Worm (Caenorhabditis elegans) whole organism, L1 larva: ENCODE data around the gene shw-1.

ENCODE experiments used
- C34B4.2 ChIP-seq: sonication (generic microtip); optimal IDR thresholded peaks from 2 replicates; lab custom pipeline; 2017; ENCODE audit warnings: mild to moderate bottlenecking, missing genetic modification characterization, missing compliant biosample characterization
- Y116A8C.19 ChIP-seq: sonication (generic microtip); optimal IDR thresholded peaks from 2 replicates; lab custom pipeline; 2016; ENCODE audit warnings: missing compliant biosample characterization, missing genetic modification characterization, borderline replicate concordance
- aha-1 ChIP-seq: fragments of 150-350 bp; optimal IDR thresholded peaks from 2 replicates; lab custom pipeline; 2014; ENCODE audit warnings: missing biosample characterization, missing genetic modification characterization
- blmp-1 ChIP-seq: fragments of 150-350 bp; optimal IDR thresholded peaks from 2 replicates; lab custom pipeline; 2014; ENCODE audit warnings: missing biosample characterization, missing genetic modification characterization
- ceh-82 ChIP-seq, 3 experiments: fragments of 150-350 bp in 1 of 3; sonication (generic microtip) in 2 of 3; optimal IDR thresholded peaks; 2 replicates each; lab custom pipeline; 2014 to 2017; ENCODE audit warnings: missing biosample characterization in 3 of 3, missing genetic modification characterization in 3 of 3
- ceh-90 ChIP-seq: sonication (generic microtip); optimal IDR thresholded peaks from 2 replicates; lab custom pipeline; 2016; ENCODE audit warnings: missing genetic modification characterization, missing compliant biosample characterization
- ces-1 ChIP-seq: fragments of 150-350 bp; optimal IDR thresholded peaks from 2 replicates; lab custom pipeline; 2014; ENCODE audit warnings: missing biosample characterization, missing genetic modification reagents, missing genetic modification characterization
- dpl-1 ChIP-seq, 3 experiments: fragments of 150-350 bp in 2 of 3; sonication (generic microtip) in 1 of 3; optimal IDR thresholded peaks; 2 replicates each; lab custom pipeline; 2014 to 2017; ENCODE audit warnings: missing biosample characterization in 3 of 3, missing genetic modification characterization in 3 of 3, missing genetic modification reagents in 3 of 3
- dsc-1 ChIP-seq: sonication (generic microtip); optimal IDR thresholded peaks from 2 replicates; lab custom pipeline; 2016; ENCODE audit warnings: mild to moderate bottlenecking, missing genetic modification characterization, missing compliant biosample characterization
- efl-1 ChIP-seq, 4 experiments: fragments of 150-350 bp; optimal IDR thresholded peaks in 3 of 4; peaks in 1 of 4; 1 replicate in 1 of 4; 2 replicates in 3 of 4; lab custom pipeline; 2014; ENCODE audit warnings: missing biosample characterization in 2 of 4, missing genetic modification characterization in 2 of 4, missing genetic modification reagents in 2 of 4
- efl-3 ChIP-seq: fragments of 200-800 bp; sonication (Bioruptor generic); optimal IDR thresholded peaks from 2 replicates; lab custom pipeline; 2018; ENCODE audit warnings: mild to moderate bottlenecking, missing genetic modification characterization, missing compliant biosample characterization
- egl-27 ChIP-seq, 2 experiments: fragments of 150-350 bp in 1 of 2; sonication (generic microtip); optimal IDR thresholded peaks; 3 replicates each; lab custom pipeline; 2017 to 2018; ENCODE audit warnings: missing biosample characterization in 2 of 2, missing genetic modification characterization in 2 of 2, missing genetic modification reagents in 2 of 2
- elt-2 ChIP-seq: sonication (generic microtip); optimal IDR thresholded peaks from 2 replicates; lab custom pipeline; 2016; ENCODE audit warnings: missing genetic modification characterization, mild to moderate bottlenecking, inconsistent platforms, missing compliant biosample characterization, missing genetic modification reagents
- ets-5 ChIP-seq: fragments of 200-800 bp; sonication (Bioruptor generic); IDR thresholded peaks from 2 replicates; pipeline ENCODE4 v1.3.6; 2022; ENCODE audit warnings: missing genetic modification characterization, missing compliant biosample characterization
- fkh-8 ChIP-seq: sonication (generic microtip); optimal IDR thresholded peaks from 2 replicates; lab custom pipeline; 2016; ENCODE audit warnings: mild to moderate bottlenecking, missing genetic modification characterization, missing compliant biosample characterization
- fos-1 ChIP-seq: fragments of 150-350 bp; optimal IDR thresholded peaks from 2 replicates; lab custom pipeline; 2014; ENCODE audit warnings: missing biosample characterization, missing genetic modification characterization
- hlh-17 ChIP-seq: fragments of 200-800 bp; sonication (Bioruptor generic); optimal IDR thresholded peaks from 2 replicates; lab custom pipeline; 2018; ENCODE audit warnings: missing genetic modification characterization, mild to moderate bottlenecking, missing compliant biosample characterization, moderate library complexity, borderline replicate concordance
- hlh-4 ChIP-seq: sonication (generic microtip); optimal IDR thresholded peaks from 2 replicates; lab custom pipeline; 2016; ENCODE audit warnings: mild to moderate bottlenecking, missing genetic modification characterization, missing compliant biosample characterization
- isw-1 ChIP-seq: fragments of 200-800 bp; sonication (Bioruptor generic); IDR thresholded peaks from 2 replicates; pipeline ENCODE4 v1.3.6; 2022; ENCODE audit warnings: missing genetic modification characterization, missing compliant biosample characterization
- jun-1 ChIP-seq: fragments of 150-350 bp; optimal IDR thresholded peaks from 2 replicates; lab custom pipeline; 2014; ENCODE audit warnings: missing biosample characterization, missing genetic modification reagents, missing genetic modification characterization
- lin-14 ChIP-seq: fragments of 200-800 bp; sonication (Bioruptor generic); optimal IDR thresholded peaks from 2 replicates; lab custom pipeline; 2018; ENCODE audit warnings: mild to moderate bottlenecking, missing genetic modification characterization, moderate library complexity, missing compliant biosample characterization
- lin-15B ChIP-seq: fragments of 150-350 bp; sonication (generic microtip); optimal IDR thresholded peaks from 3 replicates; lab custom pipeline; 2014; ENCODE audit warnings: missing biosample characterization, missing genetic modification characterization
- lin-35 ChIP-seq, 2 experiments: fragments of 150-350 bp; optimal IDR thresholded peaks; 2 replicates each; lab custom pipeline; 2014; ENCODE audit warnings: missing biosample characterization in 2 of 2, missing genetic modification characterization in 2 of 2, missing genetic modification reagents in 2 of 2
- lin-39 ChIP-seq: fragments of 150-350 bp; optimal IDR thresholded peaks from 2 replicates; lab custom pipeline; 2014; ENCODE audit warnings: missing biosample characterization, missing genetic modification reagents, missing genetic modification characterization
- lir-3 ChIP-seq: sonication (generic microtip); optimal IDR thresholded peaks from 2 replicates; lab custom pipeline; 2016; ENCODE audit warnings: mild to moderate bottlenecking, missing genetic modification characterization, moderate library complexity, missing compliant biosample characterization; ENCODE audit not compliant: poor library complexity
- lsy-2 ChIP-seq, 2 experiments: fragments of 150-350 bp; optimal IDR thresholded peaks; 2 replicates each; lab custom pipeline; 2014; ENCODE audit warnings: missing biosample characterization in 2 of 2, missing genetic modification characterization in 2 of 2
- mab-9 ChIP-seq: fragments of 200-800 bp; sonication (Bioruptor generic); IDR thresholded peaks from 2 replicates; pipeline ENCODE4 v1.3.6; 2022; ENCODE audit warnings: missing genetic modification reagents, missing genetic modification characterization, missing compliant biosample characterization
- mef-2 ChIP-seq: fragments of 150-350 bp; optimal IDR thresholded peaks from 2 replicates; lab custom pipeline; 2014; ENCODE audit warnings: missing biosample characterization, missing genetic modification characterization
- mep-1 ChIP-seq: fragments of 150-350 bp; optimal IDR thresholded peaks from 2 replicates; lab custom pipeline; 2014; ENCODE audit warnings: missing biosample characterization, missing genetic modification characterization
- nhr-20 ChIP-seq: sonication (generic microtip); optimal IDR thresholded peaks from 2 replicates; lab custom pipeline; 2016; ENCODE audit warnings: mild to moderate bottlenecking, missing genetic modification characterization, missing compliant biosample characterization
- nhr-237 ChIP-seq: fragments of 150-350 bp; optimal IDR thresholded peaks from 2 replicates; lab custom pipeline; 2014; ENCODE audit warnings: missing biosample characterization, missing genetic modification characterization
- nhr-47 ChIP-seq: sonication (generic microtip); optimal IDR thresholded peaks from 2 replicates; lab custom pipeline; 2016; ENCODE audit warnings: mild to moderate bottlenecking, missing genetic modification characterization, moderate library complexity, missing compliant biosample characterization
- nhr-76 ChIP-seq: sonication (generic microtip); optimal IDR thresholded peaks from 2 replicates; lab custom pipeline; 2017; ENCODE audit warnings: missing biosample characterization, missing genetic modification characterization
- nhr-77 ChIP-seq: fragments of 150-350 bp; optimal IDR thresholded peaks from 2 replicates; lab custom pipeline; 2014; ENCODE audit warnings: missing biosample characterization, missing genetic modification characterization
- nhr-84 ChIP-seq: sonication (generic microtip); optimal IDR thresholded peaks from 2 replicates; lab custom pipeline; 2017; ENCODE audit warnings: missing biosample characterization, missing genetic modification characterization
- pax-3 ChIP-seq: fragments of 200-800 bp; sonication (Bioruptor generic); optimal IDR thresholded peaks from 2 replicates; lab custom pipeline; 2018; ENCODE audit warnings: mild to moderate bottlenecking, missing genetic modification characterization, moderate library complexity, missing compliant biosample characterization
- rnt-1 ChIP-seq: sonication (generic microtip); optimal IDR thresholded peaks from 2 replicates; lab custom pipeline; 2016; ENCODE audit warnings: mild to moderate bottlenecking, missing genetic modification characterization, moderate library complexity, missing compliant biosample characterization
- skn-1 ChIP-seq: fragments of 150-350 bp; optimal IDR thresholded peaks from 2 replicates; lab custom pipeline; 2014; ENCODE audit warnings: missing biosample characterization, missing genetic modification characterization
- snu-23 ChIP-seq: sonication (generic microtip); optimal IDR thresholded peaks from 2 replicates; lab custom pipeline; 2016; ENCODE audit warnings: missing genetic modification characterization, missing compliant biosample characterization
- sptf-1 ChIP-seq: fragments of 150-350 bp; optimal IDR thresholded peaks from 2 replicates; lab custom pipeline; 2014; ENCODE audit warnings: missing biosample characterization, missing genetic modification characterization
- tbx-2 ChIP-seq: sonication (generic microtip); optimal IDR thresholded peaks from 2 replicates; lab custom pipeline; 2016; ENCODE audit warnings: missing genetic modification characterization, missing compliant biosample characterization
- vab-15 ChIP-seq: sonication (generic microtip); optimal IDR thresholded peaks from 2 replicates; lab custom pipeline; 2017; ENCODE audit warnings: missing genotype, mild to moderate bottlenecking, missing genetic modification characterization, missing compliant biosample characterization
- zag-1 ChIP-seq: fragments of 150-350 bp; optimal IDR thresholded peaks from 2 replicates; lab custom pipeline; 2014; ENCODE audit warnings: missing biosample characterization, missing genetic modification characterization
- zip-4 ChIP-seq: fragments of 200-800 bp; sonication (Bioruptor generic); optimal IDR thresholded peaks from 2 replicates; lab custom pipeline; 2018; ENCODE audit warnings: mild to moderate bottlenecking, missing genetic modification characterization, moderate library complexity, missing compliant biosample characterization
- ztf-4 ChIP-seq: fragments of 150-350 bp; optimal IDR thresholded peaks from 2 replicates; lab custom pipeline; 2014; ENCODE audit warnings: missing biosample characterization, missing genetic modification characterization

shw-1 gene

ce11 chrII:8333643-8334042, 12.4 kb upstream of the shw-1 start, which contains the start of gene C26D10.7:
Gene C26D10.7 (plus strand): TSS chrII:8333943.
- TF ChIP-seq vab-15 (tag; lab: Kevin White, UChicago) (no peak), lsy-2 (tag; optimal IDR thresholded peaks at IDR 0.05; lab: Kevin White, UChicago) (no peak), isw-1 (GFP tag; lab: Robert Waterston, UW) (no peak), ets-5 (no peak), Y116A8C.19 (no peak), mef-2 (tag; lab: Kevin White, UChicago) (no peak), rnt-1 (tag; lab: Kevin White, UChicago) (no peak), lin-14 (GFP tag; lab: Kevin White, UChicago) (no peak), ceh-90 (tag; lab: Kevin White, UChicago) (no peak), fos-1 (tag; lab: Kevin White, UChicago) (no peak), lin-15B (tag; lab: Kevin White, UChicago) (no peak), ceh-82 (tag; optimal IDR thresholded peaks at IDR 0.05; lab: Kevin White, UChicago) (no peak), tbx-2 (tag; lab: Kevin White, UChicago) (no peak), nhr-237 (tag; lab: Kevin White, UChicago) (no peak), lin-39 (tag; lab: Kevin White, UChicago) (no peak)

ce11 chrII:8329462-8329861, 8.2 kb upstream of the shw-1 start, which contains the start of gene C26D10.4:
Gene C26D10.4 (plus strand): TSS chrII:8329762.
- TF ChIP-seq fos-1 (tag; lab: Kevin White, UChicago) (no peak), isw-1 (GFP tag; lab: Robert Waterston, UW) (no peak), dpl-1 (GFP tag; optimal IDR thresholded peaks at IDR 0.05; lab: Kevin White, UChicago) (peak in 2 of 3 experiments; percentile 10 to 11), efl-1 (optimal IDR thresholded peaks at IDR 0.05; lab: Kevin White, UChicago) (no peak), efl-1 (GFP tag; optimal IDR thresholded peaks at IDR 0.05 in 1 of 2; lab: Kevin White, UChicago) (peak in 1 of 2 experiments; percentile 15), snu-23 (GFP tag; lab: Kevin White, UChicago) (peak; percentile 4), lir-3 (no peak), elt-2 (no peak), pax-3 (tag; lab: Kevin White, UChicago) (no peak)

ce11 chrII:8328820-8329339, 7.6 kb upstream of the shw-1 start, which contains the start of gene hel-1:
Gene hel-1 (minus strand): TSS chrII:8328870.
- TF ChIP-seq ceh-82 (tag; optimal IDR thresholded peaks at IDR 0.05; lab: Kevin White, UChicago), result peak; percentile 24 to 88 (median 69)
- TF ChIP-seq elt-2, result peak; percentile 24
- TF ChIP-seq C34B4.2 (tag; lab: Kevin White, UChicago), result no peak
- TF ChIP-seq ces-1 (GFP tag; lab: Kevin White, UChicago), result no peak
- TF ChIP-seq ceh-90 (tag; lab: Kevin White, UChicago), result no peak
- no peak for TF ChIP-seq sptf-1 (tag; lab: Kevin White, UChicago)
- peak; percentile 76 for TF ChIP-seq tbx-2 (tag; lab: Kevin White, UChicago)
- no peak for TF ChIP-seq aha-1
- peak; percentile 72 for TF ChIP-seq nhr-237 (tag; lab: Kevin White, UChicago)
- peak; percentile 75 for TF ChIP-seq skn-1 (tag; lab: Kevin White, UChicago)
- TF ChIP-seq jun-1 (tag; lab: Kevin White, UChicago), result peak; percentile 55
- TF ChIP-seq ztf-4 (tag; lab: Kevin White, UChicago), result peak; percentile 11
- TF ChIP-seq pax-3 (tag; lab: Kevin White, UChicago), result no peak
- peak; percentile 71 for TF ChIP-seq isw-1 (GFP tag; lab: Robert Waterston, UW)
- TF ChIP-seq nhr-47 (tag; lab: Kevin White, UChicago), result peak; percentile 82
- TF ChIP-seq lin-39 (tag; lab: Kevin White, UChicago), result peak; percentile 97
- peak; percentile 82 for TF ChIP-seq blmp-1
- TF ChIP-seq zip-4 (GFP tag; lab: Kevin White, UChicago), result peak; percentile 39
- peak; percentile 74 for TF ChIP-seq dsc-1
- TF ChIP-seq lir-3, result peak; percentile 37
- TF ChIP-seq fos-1 (tag; lab: Kevin White, UChicago), result peak; percentile 25
- TF ChIP-seq hlh-17 (GFP tag; lab: Kevin White, UChicago), result no peak
- peak; percentile 27 for TF ChIP-seq zag-1 (tag; lab: Kevin White, UChicago)
- TF ChIP-seq mab-9 (GFP tag; lab: Robert Waterston, UW), result peak; percentile 39; the same call in 1 of the 2 replicates
- no peak for TF ChIP-seq egl-27 (tag; optimal IDR thresholded peaks at IDR 0.05; lab: Kevin White, UChicago)
- peak; percentile 87 for TF ChIP-seq mep-1 (tag; lab: Kevin White, UChicago)
- peak; percentile 92 for TF ChIP-seq rnt-1 (tag; lab: Kevin White, UChicago)
- peak; percentile 87 for TF ChIP-seq nhr-20 (tag; lab: Kevin White, UChicago)
- no peak for TF ChIP-seq nhr-84 (tag; lab: Kevin White, UChicago)
- peak; percentile 74 for TF ChIP-seq fkh-8
- TF ChIP-seq lin-35 (GFP tag; optimal IDR thresholded peaks at IDR 0.05; lab: Kevin White, UChicago), result peak; percentile 93 to 98
- TF ChIP-seq nhr-77 (tag; lab: Kevin White, UChicago), result peak; percentile 69
- TF ChIP-seq nhr-76 (tag; lab: Kevin White, UChicago), result no peak
- no peak for TF ChIP-seq efl-3 (GFP tag; lab: Kevin White, UChicago)
- peak; percentile 82 for TF ChIP-seq lin-15B (tag; lab: Kevin White, UChicago)
- TF ChIP-seq hlh-4, result no peak
- peak; percentile 88 for TF ChIP-seq snu-23 (GFP tag; lab: Kevin White, UChicago)
